Worm (Caenorhabditis elegans) whole organism, mixed stage, embryonic: ENCODE measurements around the gene memb-2.
A peak's percentile ranks its signal among the peaks of the same experiment; 100 is the strongest.

Experiments
- ceh-43 ChIP-seq: fragments of 200-800 bp; sonication (Bioruptor generic); optimal IDR thresholded peaks from 2 replicates; lab custom pipeline; 2018; ENCODE audit warnings: mild to moderate bottlenecking, missing genetic modification characterization, moderate library complexity, missing compliant biosample characterization
- ces-1 ChIP-seq: fragments of 150-350 bp; optimal IDR thresholded peaks from 2 replicates; lab custom pipeline; 2014; ENCODE audit warnings: missing biosample characterization, missing genetic modification reagents, missing genetic modification characterization
- flh-1 ChIP-seq: fragments of 200-800 bp; sonication (Bioruptor generic); optimal IDR thresholded peaks from 2 replicates; lab custom pipeline; 2018; ENCODE audit warnings: mild to moderate bottlenecking, missing genetic modification characterization, moderate library complexity, missing compliant biosample characterization
- ham-2 ChIP-seq: fragments of 200-800 bp; sonication (Bioruptor generic); optimal IDR thresholded peaks from 2 replicates; lab custom pipeline; 2018; ENCODE audit warnings: mild to moderate bottlenecking, missing genetic modification characterization, missing compliant biosample characterization
- lin-13 ChIP-seq: fragments of 150-350 bp; optimal IDR thresholded peaks from 2 replicates; lab custom pipeline; 2014; ENCODE audit warnings: missing biosample characterization, missing genetic modification characterization
- lin-32 ChIP-seq: fragments of 200-800 bp; sonication (Bioruptor generic); optimal IDR thresholded peaks from 2 replicates; lab custom pipeline; 2018; ENCODE audit warnings: mild to moderate bottlenecking, missing genetic modification characterization, missing compliant biosample characterization
- lsy-2 ChIP-seq: fragments of 150-350 bp; optimal IDR thresholded peaks from 2 replicates; lab custom pipeline; 2014; ENCODE audit warnings: missing biosample characterization, missing genetic modification characterization
- mab-5 ChIP-seq: fragments of 150-350 bp; optimal IDR thresholded peaks from 2 replicates; lab custom pipeline; 2014; ENCODE audit warnings: missing biosample characterization, missing genetic modification characterization
- nhr-237 ChIP-seq: fragments of 150-350 bp; optimal IDR thresholded peaks from 2 replicates; lab custom pipeline; 2014; ENCODE audit warnings: missing biosample characterization, missing genetic modification characterization
- pha-4 ChIP-seq: fragments of 150-350 bp; optimal IDR thresholded peaks from 2 replicates; lab custom pipeline; 2018; ENCODE audit warnings: missing biosample characterization, missing genetic modification reagents, missing genetic modification characterization
- sem-2 ChIP-seq: fragments of 200-800 bp; sonication (Bioruptor generic); optimal IDR thresholded peaks from 2 replicates; lab custom pipeline; 2018; ENCODE audit warnings: mild to moderate bottlenecking, missing genetic modification characterization, missing compliant biosample characterization
- unc-39 ChIP-seq: fragments of 150-350 bp; optimal IDR thresholded peaks from 2 replicates; lab custom pipeline; 2014; ENCODE audit warnings: missing biosample characterization, missing genetic modification characterization
- unc-62 ChIP-seq: fragments of 150-350 bp; optimal IDR thresholded peaks from 2 replicates; lab custom pipeline; 2014; ENCODE audit warnings: missing biosample characterization, missing genetic modification reagents, missing genetic modification characterization
- ztf-11 ChIP-seq: fragments of 150-350 bp; optimal IDR thresholded peaks from 2 replicates; lab custom pipeline; 2014; ENCODE audit warnings: missing biosample characterization, missing genetic modification characterization

- TF ChIP-seq ces-1 (no peak), sem-2 (GFP tag; lab: Kevin White, UChicago) (no peak), flh-1 (GFP tag; lab: Kevin White, UChicago) (no peak), unc-62 (GFP tag; lab: Kevin White, UChicago) (no peak), ztf-11 (no peak), mab-5 (no peak), unc-39 (tag; lab: Kevin White, UChicago) (no peak), pha-4 (tag; lab: Kevin White, UChicago) (no peak), nhr-237 (tag; lab: Kevin White, UChicago) (no peak), lin-32 (GFP tag; lab: Kevin White, UChicago) (no peak), lin-13 (tag; lab: Kevin White, UChicago) (no peak), ham-2 (GFP tag; lab: Kevin White, UChicago) (no peak), lsy-2 (tag; lab: Kevin White, UChicago) (peak; percentile 52), ceh-43 (no peak)
These were observed 568 bp downstream of the memb-2 start for ce11 chrV:5619372-5619771.
